Worm (Caenorhabditis elegans) whole organism, L1 larva: ENCODE data around the gene tcer-1.
"Not testable (repeated sequence)": the region's sequence is repeated elsewhere in the genome, so short reads cannot be mapped to it uniquely, and the experiment has no call there.

ENCODE experiments used
- C04F5.9 ChIP-seq: sonication (generic microtip); optimal IDR thresholded peaks from 2 replicates; lab custom pipeline; 2016; ENCODE audit warnings: missing genetic modification characterization, missing compliant biosample characterization
- ama-1 ChIP-seq: fragments of 150-350 bp; optimal IDR thresholded peaks from 2 replicates; lab custom pipeline; 2014
- blmp-1 ChIP-seq: fragments of 150-350 bp; optimal IDR thresholded peaks from 2 replicates; lab custom pipeline; 2014; ENCODE audit warnings: missing biosample characterization, missing genetic modification characterization
- ceh-8 ChIP-seq: fragments of 200-800 bp; sonication (Bioruptor generic); optimal IDR thresholded peaks from 2 replicates; lab custom pipeline; 2018; ENCODE audit warnings: mild to moderate bottlenecking, missing genetic modification characterization, moderate library complexity, missing compliant biosample characterization
- ceh-82 ChIP-seq, 3 experiments: fragments of 150-350 bp in 1 of 3; sonication (generic microtip) in 2 of 3; optimal IDR thresholded peaks; 2 replicates each; lab custom pipeline; 2014 to 2017; ENCODE audit warnings: missing biosample characterization in 3 of 3, missing genetic modification characterization in 3 of 3
- elt-3 ChIP-seq, 6 experiments: fragments of 150-350 bp in 1 of 6; sonication (generic microtip); optimal IDR thresholded peaks; 2 replicates each; lab custom pipeline; 2017 to 2018; ENCODE audit warnings: missing biosample characterization in 6 of 6, missing genetic modification characterization in 6 of 6, inconsistent platforms in 1 of 6
- lin-15B ChIP-seq: fragments of 150-350 bp; sonication (generic microtip); optimal IDR thresholded peaks from 3 replicates; lab custom pipeline; 2014; ENCODE audit warnings: missing biosample characterization, missing genetic modification characterization
- lir-3 ChIP-seq: sonication (generic microtip); optimal IDR thresholded peaks from 2 replicates; lab custom pipeline; 2016; ENCODE audit warnings: mild to moderate bottlenecking, missing genetic modification characterization, moderate library complexity, missing compliant biosample characterization; ENCODE audit not compliant: poor library complexity
- nhr-77 ChIP-seq: fragments of 150-350 bp; optimal IDR thresholded peaks from 2 replicates; lab custom pipeline; 2014; ENCODE audit warnings: missing biosample characterization, missing genetic modification characterization
- nhr-90 ChIP-seq: sonication (generic microtip); optimal IDR thresholded peaks from 2 replicates; lab custom pipeline; 2016; ENCODE audit warnings: mild to moderate bottlenecking, missing genetic modification characterization, missing compliant biosample characterization; ENCODE audit not compliant: poor library complexity
- tlp-1 ChIP-seq: fragments of 150-350 bp; optimal IDR thresholded peaks from 2 replicates; lab custom pipeline; 2014; ENCODE audit warnings: missing biosample characterization, missing genetic modification characterization
- unc-130 ChIP-seq: fragments of 150-350 bp; optimal IDR thresholded peaks from 2 replicates; lab custom pipeline; 2017; ENCODE audit warnings: missing biosample characterization, missing genetic modification characterization, inconsistent platforms
- unc-62 ChIP-seq: fragments of 150-350 bp; optimal IDR thresholded peaks from 2 replicates; lab custom pipeline; 2014; ENCODE audit warnings: missing biosample characterization, missing genetic modification reagents, missing genetic modification characterization
- unc-98 ChIP-seq: fragments of 200-800 bp; sonication (Bioruptor generic); IDR thresholded peaks from 2 replicates; pipeline ENCODE4 v1.3.6; 2022; ENCODE audit warnings: missing genetic modification characterization, missing compliant biosample characterization

- not testable (repeated sequence) for TF ChIP-seq blmp-1 (tag; lab: Kevin White, UChicago); unc-130 (tag; lab: Kevin White, UChicago); ceh-8 (GFP tag; lab: Kevin White, UChicago); lir-3 (tag; lab: Kevin White, UChicago); tlp-1 (tag; lab: Kevin White, UChicago); ceh-82 (tag; optimal IDR thresholded peaks at IDR 0.05; lab: Kevin White, UChicago); unc-62 (GFP tag; lab: Kevin White, UChicago); unc-98 (GFP tag; lab: Robert Waterston, UW); nhr-90 (tag; lab: Kevin White, UChicago); ama-1 (lab: Kevin White, UChicago); elt-3 (tag; optimal IDR thresholded peaks at IDR 0.05; lab: Kevin White, UChicago); C04F5.9 (tag; lab: Kevin White, UChicago); nhr-77 (tag; lab: Kevin White, UChicago); lin-15B
Observed at ce11 chrII:7084021-7084420, 34.1 kb upstream of the tcer-1 start, which contains the start of the genes T02G5.14 and T02G5.15.
